Worm (Caenorhabditis elegans) whole organism, L1 larva: ENCODE data around the gene odr-1.

Source experiments
- C04F5.9 ChIP-seq: sonication (generic microtip); optimal IDR thresholded peaks from 2 replicates; lab custom pipeline; 2016; ENCODE audit warnings: missing genetic modification characterization, missing compliant biosample characterization
- C34B4.2 ChIP-seq: sonication (generic microtip); optimal IDR thresholded peaks from 2 replicates; lab custom pipeline; 2017; ENCODE audit warnings: mild to moderate bottlenecking, missing genetic modification characterization, missing compliant biosample characterization
- F16B12.6 ChIP-seq: fragments of 150-350 bp; optimal IDR thresholded peaks from 2 replicates; lab custom pipeline; 2014; ENCODE audit warnings: missing biosample characterization, missing genetic modification characterization
- alr-1 ChIP-seq: fragments of 200-800 bp; sonication (Bioruptor generic); optimal IDR thresholded peaks from 2 replicates; lab custom pipeline; 2018; ENCODE audit warnings: borderline replicate concordance, mild to moderate bottlenecking, missing genetic modification characterization, missing compliant biosample characterization
- ceh-63 ChIP-seq: fragments of 200-800 bp; sonication (Bioruptor generic); optimal IDR thresholded peaks from 2 replicates; lab custom pipeline; 2018; ENCODE audit warnings: mild to moderate bottlenecking, missing genetic modification characterization, missing compliant biosample characterization
- ceh-8 ChIP-seq: fragments of 200-800 bp; sonication (Bioruptor generic); optimal IDR thresholded peaks from 2 replicates; lab custom pipeline; 2018; ENCODE audit warnings: mild to moderate bottlenecking, missing genetic modification characterization, moderate library complexity, missing compliant biosample characterization
- ceh-82 ChIP-seq, 3 experiments: fragments of 150-350 bp in 1 of 3; sonication (generic microtip) in 2 of 3; optimal IDR thresholded peaks; 2 replicates each; lab custom pipeline; 2014 to 2017; ENCODE audit warnings: missing biosample characterization in 3 of 3, missing genetic modification characterization in 3 of 3
- ceh-90 ChIP-seq: sonication (generic microtip); optimal IDR thresholded peaks from 2 replicates; lab custom pipeline; 2016; ENCODE audit warnings: missing genetic modification characterization, missing compliant biosample characterization
- ces-1 ChIP-seq: fragments of 150-350 bp; optimal IDR thresholded peaks from 2 replicates; lab custom pipeline; 2014; ENCODE audit warnings: missing biosample characterization, missing genetic modification reagents, missing genetic modification characterization
- dpl-1 ChIP-seq, 3 experiments: fragments of 150-350 bp in 2 of 3; sonication (generic microtip) in 1 of 3; optimal IDR thresholded peaks; 2 replicates each; lab custom pipeline; 2014 to 2017; ENCODE audit warnings: missing biosample characterization in 3 of 3, missing genetic modification characterization in 3 of 3, missing genetic modification reagents in 3 of 3
- dsc-1 ChIP-seq: sonication (generic microtip); optimal IDR thresholded peaks from 2 replicates; lab custom pipeline; 2016; ENCODE audit warnings: mild to moderate bottlenecking, missing genetic modification characterization, missing compliant biosample characterization
- efl-3 ChIP-seq: fragments of 200-800 bp; sonication (Bioruptor generic); optimal IDR thresholded peaks from 2 replicates; lab custom pipeline; 2018; ENCODE audit warnings: mild to moderate bottlenecking, missing genetic modification characterization, missing compliant biosample characterization
- fkh-10 ChIP-seq: sonication (generic microtip); optimal IDR thresholded peaks from 2 replicates; lab custom pipeline; 2017; ENCODE audit warnings: missing biosample characterization, missing genetic modification reagents, missing genetic modification characterization
- fkh-4 ChIP-seq: sonication (generic microtip); optimal IDR thresholded peaks from 2 replicates; lab custom pipeline; 2016; ENCODE audit warnings: missing compliant biosample characterization, missing genetic modification characterization, borderline replicate concordance
- fkh-8 ChIP-seq: sonication (generic microtip); optimal IDR thresholded peaks from 2 replicates; lab custom pipeline; 2016; ENCODE audit warnings: mild to moderate bottlenecking, missing genetic modification characterization, missing compliant biosample characterization
- hlh-17 ChIP-seq: fragments of 200-800 bp; sonication (Bioruptor generic); optimal IDR thresholded peaks from 2 replicates; lab custom pipeline; 2018; ENCODE audit warnings: missing genetic modification characterization, mild to moderate bottlenecking, missing compliant biosample characterization, moderate library complexity, borderline replicate concordance
- hlh-4 ChIP-seq: sonication (generic microtip); optimal IDR thresholded peaks from 2 replicates; lab custom pipeline; 2016; ENCODE audit warnings: mild to moderate bottlenecking, missing genetic modification characterization, missing compliant biosample characterization
- hpl-2 ChIP-seq: fragments of 150-350 bp; optimal IDR thresholded peaks from 2 replicates; lab custom pipeline; 2014; ENCODE audit warnings: missing biosample characterization, missing genetic modification reagents, missing genetic modification characterization
- isw-1 ChIP-seq: fragments of 200-800 bp; sonication (Bioruptor generic); IDR thresholded peaks from 2 replicates; pipeline ENCODE4 v1.3.6; 2022; ENCODE audit warnings: missing genetic modification characterization, missing compliant biosample characterization
- lin-13 ChIP-seq: fragments of 150-350 bp; optimal IDR thresholded peaks from 2 replicates; lab custom pipeline; 2014; ENCODE audit warnings: missing biosample characterization, missing genetic modification reagents, missing genetic modification characterization
- lin-14 ChIP-seq: fragments of 200-800 bp; sonication (Bioruptor generic); optimal IDR thresholded peaks from 2 replicates; lab custom pipeline; 2018; ENCODE audit warnings: mild to moderate bottlenecking, missing genetic modification characterization, moderate library complexity, missing compliant biosample characterization
- lin-35 ChIP-seq, 2 experiments: fragments of 150-350 bp; optimal IDR thresholded peaks; 2 replicates each; lab custom pipeline; 2014; ENCODE audit warnings: missing biosample characterization in 2 of 2, missing genetic modification characterization in 2 of 2, missing genetic modification reagents in 2 of 2
- nhr-12 ChIP-seq: sonication (generic microtip); optimal IDR thresholded peaks from 2 replicates; lab custom pipeline; 2017; ENCODE audit warnings: missing biosample characterization, missing genetic modification characterization
- nhr-47 ChIP-seq: sonication (generic microtip); optimal IDR thresholded peaks from 2 replicates; lab custom pipeline; 2016; ENCODE audit warnings: mild to moderate bottlenecking, missing genetic modification characterization, moderate library complexity, missing compliant biosample characterization
- nhr-76 ChIP-seq: sonication (generic microtip); optimal IDR thresholded peaks from 2 replicates; lab custom pipeline; 2017; ENCODE audit warnings: missing biosample characterization, missing genetic modification characterization
- nhr-77 ChIP-seq: fragments of 150-350 bp; optimal IDR thresholded peaks from 2 replicates; lab custom pipeline; 2014; ENCODE audit warnings: missing biosample characterization, missing genetic modification characterization
- pax-3 ChIP-seq: fragments of 200-800 bp; sonication (Bioruptor generic); optimal IDR thresholded peaks from 2 replicates; lab custom pipeline; 2018; ENCODE audit warnings: mild to moderate bottlenecking, missing genetic modification characterization, moderate library complexity, missing compliant biosample characterization
- snpc-4 ChIP-seq: fragments of 150-350 bp; optimal IDR thresholded peaks from 2 replicates; lab custom pipeline; 2014; ENCODE audit warnings: missing biosample characterization, missing genetic modification characterization
- sox-4 ChIP-seq: sonication (generic microtip); optimal IDR thresholded peaks from 2 replicates; lab custom pipeline; 2016; ENCODE audit warnings: missing genetic modification characterization, missing compliant biosample characterization
- tlp-1 ChIP-seq: fragments of 150-350 bp; optimal IDR thresholded peaks from 2 replicates; lab custom pipeline; 2014; ENCODE audit warnings: missing biosample characterization, missing genetic modification characterization
- unc-30 ChIP-seq: sonication (generic microtip); optimal IDR thresholded peaks from 2 replicates; lab custom pipeline; 2017; ENCODE audit warnings: missing biosample characterization, missing genetic modification characterization
- unc-62 ChIP-seq: fragments of 150-350 bp; optimal IDR thresholded peaks from 2 replicates; lab custom pipeline; 2014; ENCODE audit warnings: missing biosample characterization, missing genetic modification reagents, missing genetic modification characterization
- xbp-1 ChIP-seq: sonication (generic microtip); optimal IDR thresholded peaks from 2 replicates; lab custom pipeline; 2016; ENCODE audit warnings: missing genetic modification characterization, missing compliant biosample characterization

odr-1 gene

DNA sequence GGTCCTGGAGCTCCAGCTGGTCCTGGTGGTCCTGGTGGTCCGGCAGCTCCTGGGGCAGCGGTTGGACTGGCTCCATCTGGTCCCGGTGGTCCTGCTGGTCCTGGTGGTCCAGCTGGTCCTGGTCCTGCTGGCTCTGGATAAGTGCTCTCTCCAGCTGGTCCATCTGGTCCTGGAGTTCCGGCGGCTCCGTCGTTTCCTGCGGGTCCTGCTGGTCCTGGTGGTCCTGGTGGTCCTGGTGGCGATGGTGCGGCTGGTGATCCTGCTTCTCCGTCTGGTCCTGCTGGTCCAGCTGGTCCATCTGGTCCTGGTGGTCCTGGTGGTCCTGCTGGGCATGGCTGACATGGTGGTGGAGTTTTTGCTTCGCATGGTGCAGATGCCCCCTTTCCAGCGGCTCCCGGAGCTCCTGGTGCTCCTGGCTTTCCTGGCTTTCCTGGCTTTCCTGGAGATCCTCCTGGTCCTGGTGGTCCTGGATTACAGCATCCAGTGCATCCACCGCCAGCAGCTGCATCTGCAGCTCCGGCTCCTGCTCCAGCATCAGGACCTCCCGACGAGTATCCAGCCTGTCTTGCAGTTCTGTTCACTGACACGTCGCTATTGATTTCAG is 40.5 kb downstream of the odr-1 start:
- no peak for TF ChIP-seq lin-35 (GFP tag; optimal IDR thresholded peaks at IDR 0.05; lab: Kevin White, UChicago)
- no peak for TF ChIP-seq tlp-1
- no peak for TF ChIP-seq nhr-47 (tag; lab: Kevin White, UChicago)
- TF ChIP-seq fkh-4 = no peak
- TF ChIP-seq dsc-1 (tag; lab: Kevin White, UChicago) = no peak
- no peak for TF ChIP-seq pax-3 (tag; lab: Kevin White, UChicago)
- no peak for TF ChIP-seq hpl-2 (GFP tag; lab: Kevin White, UChicago)
- TF ChIP-seq efl-3 (GFP tag; lab: Kevin White, UChicago) = no peak
- TF ChIP-seq hlh-4 (tag; lab: Kevin White, UChicago) = no peak
- TF ChIP-seq dpl-1 (GFP tag; optimal IDR thresholded peaks at IDR 0.05; lab: Kevin White, UChicago) = no peak
- no peak for TF ChIP-seq hlh-17

DNA sequence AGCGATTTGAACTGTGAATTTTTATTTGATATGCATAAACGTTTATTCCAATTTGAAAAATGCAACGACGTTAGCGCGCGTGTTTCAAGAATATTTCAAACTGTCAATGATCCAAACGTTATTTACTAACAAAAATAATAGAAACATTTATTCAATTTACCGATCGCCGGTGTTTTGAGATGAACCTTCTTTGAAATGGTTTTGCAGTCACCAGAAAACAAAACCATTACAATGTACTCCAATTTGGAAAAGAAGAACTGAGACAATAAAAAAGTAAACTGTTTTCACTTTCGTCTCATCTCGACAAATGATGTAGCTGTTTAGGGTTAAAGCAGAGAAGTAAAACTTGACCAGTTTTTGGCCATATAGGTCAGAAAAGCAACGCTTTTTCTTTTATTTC is 43.6 kb downstream of the odr-1 start, which contains the start of gene H06A10.1:
H06A10.1 (plus strand) TSS at position 301 of the 400 bp plus-strand sequence.
- TF ChIP-seq nhr-47 (tag; lab: Kevin White, UChicago) (no peak), nhr-76 (tag; lab: Kevin White, UChicago) (no peak), F16B12.6 (tag; lab: Kevin White, UChicago) (no peak), C34B4.2 (tag; lab: Kevin White, UChicago) (no peak), lin-13 (no peak), C04F5.9 (tag; lab: Kevin White, UChicago) (no peak), ceh-63 (GFP tag; lab: Kevin White, UChicago) (no peak), sox-4 (tag; lab: Kevin White, UChicago) (no peak), xbp-1 (tag; lab: Kevin White, UChicago) (no peak), ceh-8 (GFP tag; lab: Kevin White, UChicago) (no peak), efl-3 (GFP tag; lab: Kevin White, UChicago) (no peak), unc-30 (tag; lab: Kevin White, UChicago) (no peak), ces-1 (GFP tag; lab: Kevin White, UChicago) (no peak)

DNA sequence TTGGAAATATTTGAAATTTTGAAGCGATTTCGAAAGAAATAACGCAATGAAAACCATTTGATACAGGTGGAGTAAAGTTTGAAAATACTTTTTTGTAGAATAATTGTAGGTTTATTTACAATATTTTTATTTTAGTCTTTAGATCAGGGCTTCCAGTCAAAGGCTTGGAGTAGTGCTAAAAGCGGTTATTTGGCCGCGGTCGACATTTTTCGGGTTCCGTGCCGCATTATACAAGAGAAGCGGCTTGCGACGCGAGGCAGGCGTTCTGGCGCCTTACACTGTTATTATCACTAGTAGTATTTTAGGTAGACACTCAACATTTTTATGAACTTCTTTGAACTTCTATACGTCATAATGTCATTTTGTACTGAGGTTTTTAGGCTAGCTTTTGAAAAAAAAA is 44.3 kb downstream of the odr-1 start:
- no peak for TF ChIP-seq snpc-4 (tag; lab: Kevin White, UChicago)
- TF ChIP-seq alr-1 = no peak
- no peak for TF ChIP-seq nhr-12

DNA sequence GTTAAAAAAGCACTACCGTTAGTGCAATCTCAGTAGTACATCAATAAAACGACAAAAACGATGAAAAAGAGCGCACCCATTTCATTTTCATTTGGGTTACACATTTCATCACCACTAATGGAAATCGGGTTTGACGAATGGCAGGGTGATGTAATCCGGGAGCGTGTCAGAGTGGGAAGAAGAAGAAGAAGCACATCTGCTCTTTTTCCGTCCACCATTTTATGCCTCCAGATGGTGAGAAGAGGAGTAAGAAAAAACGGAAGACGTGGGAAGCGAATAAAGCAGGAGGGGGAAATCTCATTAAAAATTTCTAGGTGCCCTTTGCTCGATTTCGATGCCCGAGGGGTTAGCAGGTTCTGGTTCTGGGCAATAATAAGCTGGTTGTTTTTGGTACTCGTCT is 44.7 kb downstream of the odr-1 start:
- TF ChIP-seq ceh-82 (tag; optimal IDR thresholded peaks at IDR 0.05; lab: Kevin White, UChicago) = peak in 1 of 3 experiments; percentile 26
- peak; percentile 56 for TF ChIP-seq ceh-63 (GFP tag; lab: Kevin White, UChicago)
- TF ChIP-seq lin-14 (GFP tag; lab: Kevin White, UChicago) = peak; percentile 33
- no peak for TF ChIP-seq ceh-90

DNA sequence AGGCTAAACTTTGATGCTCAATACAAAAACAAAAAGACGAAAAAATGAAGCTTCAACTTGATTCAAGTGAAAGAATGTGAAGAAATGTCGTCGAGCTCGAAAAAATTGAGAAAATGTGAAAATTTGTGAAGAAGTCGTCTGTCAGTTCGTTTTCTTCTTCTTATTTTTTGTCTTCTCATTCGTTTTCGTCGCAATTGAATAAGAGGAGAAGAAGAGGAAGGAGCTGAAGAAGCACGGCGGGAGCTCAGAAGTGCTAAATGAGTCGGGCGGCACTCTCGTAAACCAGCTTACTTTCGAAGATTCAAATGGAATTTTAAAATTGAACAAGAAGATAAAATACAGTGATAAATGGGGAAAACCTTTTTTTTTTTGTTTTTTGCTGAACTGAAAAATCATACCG is 45.6 kb downstream of the odr-1 start:
- TF ChIP-seq fkh-10 (GFP tag; lab: Kevin White, UChicago) = peak; percentile 70
- peak; percentile 5 for TF ChIP-seq lin-14 (GFP tag; lab: Kevin White, UChicago)
- TF ChIP-seq isw-1 (GFP tag; lab: Robert Waterston, UW) = no peak

DNA sequence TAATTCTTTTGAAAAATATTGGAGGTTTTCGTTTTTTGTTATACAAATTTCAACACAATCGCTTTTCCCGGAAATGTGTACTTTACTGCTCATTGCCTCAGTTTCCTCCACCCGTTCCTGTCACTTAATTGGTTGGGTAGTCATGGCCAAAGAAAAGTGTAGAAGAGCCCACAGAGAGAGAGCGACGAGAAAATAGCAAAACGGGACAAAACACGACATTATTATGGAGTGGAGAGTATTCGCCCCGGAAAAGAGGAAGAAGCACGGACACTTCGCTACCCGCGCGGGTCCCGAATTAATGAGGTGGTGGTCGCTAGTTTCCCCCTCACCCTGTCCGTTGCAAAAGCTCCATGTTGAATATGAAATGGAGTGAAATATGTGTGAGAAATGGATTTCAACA is 47.0 kb downstream of the odr-1 start:
- no peak for TF ChIP-seq nhr-77
- peak; percentile 21 for TF ChIP-seq fkh-8 (tag; lab: Kevin White, UChicago)
- no peak for TF ChIP-seq unc-62
- TF ChIP-seq lin-14 (GFP tag; lab: Kevin White, UChicago) = peak; percentile 35
